Worm (Caenorhabditis elegans) whole organism, early embryonic: ENCODE measurements around the gene rmd-2.
A peak's percentile ranks its signal among the peaks of the same experiment; 100 is the strongest.

ENCODE experiments used
- B0310.2 ChIP-seq: sonication (generic microtip); optimal IDR thresholded peaks from 2 replicates; lab custom pipeline; 2016; ENCODE audit warnings: mild to moderate bottlenecking, missing genetic modification characterization, missing compliant biosample characterization
- F13C5.2 ChIP-seq: sonication (generic microtip); optimal IDR thresholded peaks from 2 replicates; lab custom pipeline; 2017; ENCODE audit warnings: mild to moderate bottlenecking, missing genetic modification characterization, inconsistent platforms, missing compliant biosample characterization
- aly-1 ChIP-seq: sonication (generic microtip); optimal IDR thresholded peaks from 2 replicates; lab custom pipeline; 2016; ENCODE audit warnings: missing genetic modification characterization, missing compliant biosample characterization
- ama-1 ChIP-seq: fragments of 150-350 bp; optimal IDR thresholded peaks from 2 replicates; lab custom pipeline; 2014
- ceh-13 ChIP-seq: fragments of 200-800 bp; sonication (Bioruptor generic); optimal IDR thresholded peaks from 2 replicates; lab custom pipeline; 2018; ENCODE audit warnings: mild to moderate bottlenecking, missing genetic modification characterization, missing compliant biosample characterization
- ceh-36 ChIP-seq: sonication (generic microtip); optimal IDR thresholded peaks from 2 replicates; lab custom pipeline; 2016; ENCODE audit warnings: missing genetic modification characterization, inconsistent platforms, missing compliant biosample characterization
- ets-7 ChIP-seq: sonication (generic microtip); optimal IDR thresholded peaks from 2 replicates; lab custom pipeline; 2016; ENCODE audit warnings: missing genotype, missing genetic modification characterization, missing compliant biosample characterization
- flt-1 ChIP-seq: fragments of 200-800 bp; sonication (Bioruptor generic); IDR thresholded peaks from 2 replicates; pipeline ENCODE4 v1.3.6; 2022; ENCODE audit warnings: missing genetic modification characterization, missing compliant biosample characterization
- hmbx-1 ChIP-seq: sonication (generic microtip); optimal IDR thresholded peaks from 2 replicates; lab custom pipeline; 2016; ENCODE audit warnings: mild to moderate bottlenecking, missing genetic modification characterization, missing compliant biosample characterization
- hmg-4 ChIP-seq: fragments of 200-800 bp; sonication (Bioruptor generic); optimal IDR thresholded peaks from 2 replicates; lab custom pipeline; 2018; ENCODE audit warnings: mild to moderate bottlenecking, missing genetic modification characterization, missing compliant biosample characterization
- hnd-1 ChIP-seq: sonication (generic microtip); optimal IDR thresholded peaks from 2 replicates; lab custom pipeline; 2016; ENCODE audit warnings: missing genetic modification characterization, missing compliant biosample characterization
- pes-1 ChIP-seq: fragments of 200-800 bp; sonication (Bioruptor generic); IDR thresholded peaks from 2 replicates; pipeline ENCODE4 v1.3.6; 2022; ENCODE audit warnings: missing genetic modification reagents, missing genetic modification characterization, missing compliant biosample characterization
- scrt-1 ChIP-seq: fragments of 200-800 bp; sonication (Bioruptor generic); IDR thresholded peaks from 2 replicates; pipeline ENCODE4 v1.3.6; 2022; ENCODE audit warnings: missing genetic modification characterization, missing compliant biosample characterization
- sea-1 ChIP-seq: fragments of 200-800 bp; sonication (Bioruptor generic); conservative IDR thresholded peaks from 2 replicates; pipeline ENCODE4 v1.3.6; 2022; ENCODE audit warnings: missing genetic modification characterization, missing compliant biosample characterization
- tbx-11 ChIP-seq: fragments of 200-800 bp; sonication (Bioruptor generic); IDR thresholded peaks from 2 replicates; pipeline ENCODE4 v1.3.6; 2022; ENCODE audit warnings: missing genetic modification characterization, missing compliant biosample characterization
- tbx-37 ChIP-seq: fragments of 200-800 bp; sonication (Bioruptor generic); conservative IDR thresholded peaks from 2 replicates; pipeline ENCODE4 v1.3.6; 2022; ENCODE audit warnings: missing genetic modification reagents, missing genetic modification characterization, missing compliant biosample characterization
- tra-4 ChIP-seq: sonication (generic microtip); optimal IDR thresholded peaks from 2 replicates; lab custom pipeline; 2017; ENCODE audit warnings: missing genetic modification characterization, missing compliant biosample characterization

rmd-2 gene

DNA sequence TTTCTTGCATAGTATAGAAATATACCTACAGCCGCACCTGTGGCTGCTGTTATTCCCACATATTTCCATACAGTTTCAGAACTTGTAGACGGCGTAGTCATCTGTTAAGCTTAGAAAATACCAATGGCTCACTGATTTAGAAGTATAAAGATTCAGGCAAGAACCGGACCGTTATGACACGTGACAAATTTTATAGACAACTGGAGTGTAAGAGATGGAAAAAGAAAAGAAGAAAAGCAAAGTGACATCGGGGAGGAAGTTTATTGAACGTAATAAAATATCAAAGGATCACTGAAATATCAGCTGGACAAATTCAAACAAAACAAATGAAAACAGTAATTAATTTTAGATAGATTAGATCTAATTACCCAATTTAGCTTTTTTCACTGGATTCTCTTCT lies at the start of gene rmd-2:
Gene rmd-2 (minus strand): TSS at position 101 of the 400 bp plus-strand sequence.
- no peak for TF ChIP-seq hmbx-1 (tag; lab: Kevin White, UChicago)
- TF ChIP-seq ama-1 (lab: Kevin White, UChicago) = no peak
- TF ChIP-seq hmg-4 = no peak
- TF ChIP-seq flt-1 = no peak
- TF ChIP-seq F13C5.2 = no peak
- no peak for TF ChIP-seq sea-1
- no peak for TF ChIP-seq tbx-11 (GFP tag; lab: Robert Waterston, UW)
- no peak for TF ChIP-seq ceh-36 (tag; lab: Kevin White, UChicago)
- no peak for TF ChIP-seq pes-1
- no peak for TF ChIP-seq scrt-1 (GFP tag; lab: Robert Waterston, UW)
- TF ChIP-seq aly-1 = no peak
- no peak for TF ChIP-seq ets-7
- TF ChIP-seq ceh-13 (GFP tag; lab: Kevin White, UChicago) = no peak
- TF ChIP-seq tra-4 = no peak
- TF ChIP-seq B0310.2 (tag; lab: Kevin White, UChicago) = no peak
- TF ChIP-seq hnd-1 = no peak

DNA sequence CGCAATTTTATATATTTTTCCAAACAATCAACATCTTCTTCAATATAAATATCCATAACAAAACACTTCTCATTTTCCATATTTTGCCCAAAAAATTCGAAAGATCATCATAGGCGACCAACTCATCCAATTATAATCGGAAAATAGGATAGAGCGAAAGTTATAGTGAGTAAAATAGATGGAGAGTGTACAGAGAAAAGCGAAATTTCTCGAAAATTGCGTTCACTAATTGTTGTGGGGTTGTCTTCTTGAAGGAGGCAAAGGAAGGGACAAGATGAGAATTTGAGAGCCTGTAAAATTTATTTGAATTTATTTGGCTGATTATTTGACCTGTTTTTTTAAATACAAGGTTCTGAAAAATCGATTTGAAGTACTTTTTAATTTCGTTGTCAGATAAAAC lies 49.5 kb upstream of the rmd-2 start:
- TF ChIP-seq ceh-36 (tag; lab: Kevin White, UChicago) = no peak

DNA sequence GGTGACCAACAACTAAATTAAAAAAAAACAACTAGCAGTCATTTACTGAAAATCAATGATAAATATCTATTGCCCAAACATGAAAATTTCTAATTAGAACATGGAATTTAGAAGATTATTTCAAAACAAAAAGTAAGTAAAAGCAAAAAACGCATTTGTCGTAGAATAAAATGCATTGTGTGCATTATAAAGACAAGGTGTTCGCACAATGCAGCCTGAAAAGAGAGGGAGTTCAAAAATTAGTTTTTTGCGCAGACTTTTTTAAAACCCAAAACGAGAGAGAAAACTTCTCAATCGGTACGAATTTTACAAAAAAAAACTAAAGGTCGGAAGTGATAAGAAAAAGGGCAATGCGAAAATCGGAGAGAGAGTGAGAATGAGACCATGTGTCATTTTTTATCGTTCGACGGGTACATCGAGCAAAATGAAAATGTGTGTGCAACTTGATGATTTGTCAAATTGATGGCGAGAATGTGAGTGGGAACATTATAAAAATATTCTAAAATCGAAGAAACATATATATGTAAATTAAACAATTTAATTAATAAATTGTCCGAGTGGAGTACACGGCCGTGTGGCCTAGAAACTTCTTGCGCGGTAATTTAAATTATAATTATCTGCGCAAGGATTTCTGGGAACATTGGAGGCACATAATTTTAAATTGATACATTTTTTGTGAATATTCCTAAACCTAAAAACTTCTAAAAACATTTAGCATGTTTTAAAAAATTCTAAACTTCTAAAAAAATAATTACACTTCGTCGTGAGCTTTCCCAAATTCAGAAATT lies 45.5 kb upstream of the rmd-2 start:
- TF ChIP-seq tra-4 = no peak
- TF ChIP-seq flt-1 = no peak
- no peak for TF ChIP-seq ceh-13 (GFP tag; lab: Kevin White, UChicago)
- TF ChIP-seq sea-1 = no peak
- TF ChIP-seq scrt-1 (GFP tag; lab: Robert Waterston, UW) = no peak
- peak; percentile 12 for TF ChIP-seq F13C5.2
- no peak for TF ChIP-seq ets-7
- TF ChIP-seq hmbx-1 (tag; lab: Kevin White, UChicago) = no peak
- no peak for TF ChIP-seq hmg-4
- peak; percentile 57; the same call in 1 of the 2 replicates for TF ChIP-seq tbx-37 (GFP tag; lab: Robert Waterston, UW)
- no peak for TF ChIP-seq ama-1 (lab: Kevin White, UChicago)
- TF ChIP-seq aly-1 = no peak
- TF ChIP-seq pes-1 = peak; percentile 26; the same call in 1 of the 2 replicates
- TF ChIP-seq hnd-1 = no peak
- TF ChIP-seq ceh-36 (tag; lab: Kevin White, UChicago) = no peak
- TF ChIP-seq tbx-11 (GFP tag; lab: Robert Waterston, UW) = no peak
- no peak for TF ChIP-seq B0310.2 (tag; lab: Kevin White, UChicago)

DNA sequence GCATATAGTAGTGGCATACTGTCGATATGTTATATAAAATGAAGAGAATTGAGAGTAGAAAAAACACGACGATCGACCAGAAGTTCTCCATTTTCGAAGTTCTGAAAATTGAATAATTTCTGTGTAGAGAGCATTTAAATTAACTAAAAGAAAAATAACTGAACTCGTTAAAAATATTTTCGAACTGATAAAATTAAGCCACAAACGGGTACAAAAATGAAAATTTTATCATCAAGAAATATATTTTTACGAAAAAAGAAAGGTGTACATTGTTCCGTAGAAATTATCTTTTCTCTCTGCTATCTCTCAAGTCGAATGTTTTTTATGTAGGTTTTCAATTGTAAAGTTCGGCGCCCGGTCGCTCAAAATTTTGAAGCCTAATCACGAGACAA lies 44.9 kb upstream of the rmd-2 start, which contains the start of gene acl-2:
Gene acl-2 (minus strand): TSS at position 101 of the 392 bp plus-strand sequence.
- TF ChIP-seq aly-1 (no peak), tra-4 (no peak), tbx-11 (GFP tag; lab: Robert Waterston, UW) (no peak), ama-1 (lab: Kevin White, UChicago) (no peak), hmg-4 (no peak), ceh-36 (tag; lab: Kevin White, UChicago) (no peak), flt-1 (no peak), F13C5.2 (no peak), pes-1 (no peak)

DNA sequence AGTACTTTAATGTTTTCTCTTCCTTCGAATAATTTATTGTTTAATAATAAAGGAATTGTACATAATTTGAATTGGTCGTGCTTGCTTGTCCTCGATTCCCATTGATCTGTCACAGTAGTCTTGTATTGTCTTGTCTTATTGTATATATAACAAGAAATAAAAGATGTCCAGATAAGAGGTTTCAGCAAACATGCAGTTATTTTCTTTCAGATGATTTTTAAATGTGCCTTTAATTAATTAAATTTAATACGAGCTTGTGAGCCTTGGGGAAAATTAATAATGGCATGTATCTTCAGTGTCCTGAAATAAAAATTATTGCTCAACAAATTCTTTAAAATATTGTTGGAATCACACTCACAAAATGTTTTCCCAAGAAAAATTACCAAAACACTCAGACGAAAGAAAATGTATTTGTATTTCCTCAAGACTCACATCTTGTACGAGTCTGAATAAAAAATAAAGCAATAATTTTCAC lies 37.0 kb upstream of the rmd-2 start:
- TF ChIP-seq ama-1 (lab: Kevin White, UChicago) = no peak

DNA sequence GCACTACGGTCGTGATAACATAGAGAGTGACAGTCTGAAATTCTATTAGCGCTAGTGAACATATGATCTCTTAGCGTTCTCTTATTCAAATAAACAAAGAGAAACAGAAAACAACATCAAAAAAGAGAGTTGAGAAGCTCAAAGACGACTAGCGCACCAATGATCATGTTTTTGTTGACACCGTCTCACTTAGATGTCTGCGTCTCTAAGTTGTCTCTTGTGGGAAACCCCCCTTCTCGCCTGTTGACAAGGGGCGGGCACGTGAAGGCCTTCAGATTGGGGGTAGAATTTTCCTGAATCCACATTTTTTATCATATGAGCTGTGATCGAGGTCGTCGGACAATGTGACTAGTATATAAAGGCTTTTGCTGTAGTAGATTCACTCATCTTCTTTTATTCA lies 33.9 kb upstream of the rmd-2 start:
- no peak for TF ChIP-seq hmbx-1 (tag; lab: Kevin White, UChicago)
- no peak for TF ChIP-seq tra-4
- TF ChIP-seq B0310.2 (tag; lab: Kevin White, UChicago) = no peak
- no peak for TF ChIP-seq hmg-4
- TF ChIP-seq tbx-11 (GFP tag; lab: Robert Waterston, UW) = no peak

DNA sequence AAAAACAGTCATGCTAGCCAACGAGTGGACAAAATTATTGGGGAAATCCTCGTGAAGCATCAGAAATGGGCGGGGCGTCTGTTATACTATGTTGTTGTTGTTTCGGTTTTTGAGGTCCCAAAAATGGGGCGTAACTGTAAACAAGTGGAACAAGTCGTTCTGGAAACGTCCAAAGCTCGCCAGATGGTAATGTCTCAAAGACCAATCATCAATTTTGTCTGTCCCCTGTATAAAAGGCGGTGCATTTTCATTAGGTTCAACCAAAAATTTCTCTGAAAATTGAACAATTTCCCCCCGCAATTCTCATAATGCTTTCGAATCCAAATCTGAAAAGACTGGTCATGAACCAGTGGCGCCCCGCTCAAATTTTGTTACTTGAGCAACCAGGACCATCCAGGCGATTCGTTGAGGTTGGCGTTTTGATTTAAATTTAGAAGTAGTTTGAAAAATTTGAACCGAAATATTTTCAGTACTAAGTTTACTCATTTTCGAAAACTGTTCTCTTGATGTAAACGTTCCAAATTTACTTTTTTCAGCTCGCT lies 33.1 kb upstream of the rmd-2 start:
- TF ChIP-seq ceh-13 (GFP tag; lab: Kevin White, UChicago) = no peak

DNA sequence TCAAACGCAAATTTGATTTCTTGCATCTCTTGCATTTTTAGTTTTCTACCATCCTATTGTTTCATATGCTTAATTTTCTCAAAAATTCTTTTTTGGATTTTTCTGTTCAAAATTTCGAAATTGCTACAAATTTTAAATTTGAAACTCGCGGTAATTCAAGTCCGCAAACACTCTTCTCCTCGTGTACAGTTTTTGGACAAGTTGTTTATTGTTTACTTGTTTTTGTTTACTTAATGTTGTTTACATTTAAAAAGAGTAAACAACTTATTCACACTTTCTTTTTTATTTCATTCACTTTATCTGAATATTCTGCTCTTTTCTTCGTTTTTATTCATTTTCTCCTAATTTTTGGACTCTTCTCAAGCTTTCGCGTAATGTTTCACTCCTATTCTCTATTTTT lies 32.2 kb upstream of the rmd-2 start:
- TF ChIP-seq ama-1 (lab: Kevin White, UChicago) (no peak), F13C5.2 (no peak)

DNA sequence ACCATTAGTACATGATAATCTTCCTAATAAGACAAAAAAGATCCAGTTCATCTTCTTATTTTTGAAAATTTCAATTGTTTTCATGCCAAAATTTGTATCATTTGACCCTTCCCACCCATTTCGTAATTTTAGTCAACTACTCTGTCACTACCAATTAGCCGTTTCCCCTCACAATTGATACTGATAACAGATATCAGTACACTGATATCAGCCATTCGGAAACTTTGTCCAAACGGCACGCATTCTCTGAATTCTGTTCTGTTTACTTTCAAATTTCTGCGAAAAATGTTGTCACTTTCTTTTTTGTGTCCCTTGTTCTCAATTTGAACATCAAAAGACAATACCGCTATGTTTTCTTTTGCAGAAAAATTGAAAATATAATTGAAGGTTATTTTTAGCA lies 26.6 kb upstream of the rmd-2 start:
- TF ChIP-seq ceh-36 (tag; lab: Kevin White, UChicago) = no peak

DNA sequence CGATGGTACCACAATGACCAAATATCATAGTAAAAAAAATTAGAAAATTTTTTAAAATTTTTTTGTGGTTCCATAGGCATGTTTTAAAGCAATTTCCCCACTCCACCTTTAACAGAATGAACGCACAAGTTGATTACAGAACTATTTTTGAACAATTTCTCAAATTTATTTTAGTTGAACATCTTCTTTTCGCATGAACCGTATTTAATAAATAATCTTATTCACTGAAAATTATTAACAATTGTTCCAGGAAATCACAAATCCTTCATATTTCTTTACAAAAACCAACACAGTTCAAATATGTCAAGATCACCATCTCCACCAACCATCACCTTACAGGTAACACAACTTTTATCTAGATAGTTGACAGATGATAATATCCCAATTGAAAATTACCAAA lies 25.5 kb upstream of the rmd-2 start, which contains the start of gene lea-1:
Gene lea-1 (plus strand): TSS at position 301 of the 400 bp plus-strand sequence.
- no peak for TF ChIP-seq F13C5.2
- no peak for TF ChIP-seq ama-1 (lab: Kevin White, UChicago)
- no peak for TF ChIP-seq aly-1
- no peak for TF ChIP-seq ceh-13 (GFP tag; lab: Kevin White, UChicago)
- no peak for TF ChIP-seq hnd-1
- no peak for TF ChIP-seq tbx-37 (GFP tag; lab: Robert Waterston, UW)
